Fruit fly (Drosophila melanogaster) whole organism, prepupa: Measurements from ENCODE around the gene CG4069.

Experiments
- Blimp-1 ChIP-seq: fragments of 200-800 bp; sonication (Bioruptor generic); optimal IDR thresholded peaks from 3 replicates; lab custom pipeline; 2017; ENCODE audit warnings: missing biosample characterization, missing genetic modification characterization, mild to moderate bottlenecking, moderate library complexity, missing genetic modification reagents
- CG10631 ChIP-seq: fragments of 200-800 bp; sonication (Bioruptor generic); optimal IDR thresholded peaks from 2 replicates; lab custom pipeline; 2016; ENCODE audit warnings: missing biosample characterization, missing genetic modification characterization
- CG6276 ChIP-seq: fragments of 200-800 bp; sonication (Bioruptor generic); optimal IDR thresholded peaks from 2 replicates; lab custom pipeline; 2017; ENCODE audit warnings: missing biosample characterization, mild to moderate bottlenecking, missing genetic modification characterization
- CG6854 ChIP-seq: fragments of 200-800 bp; sonication (Bioruptor generic); optimal IDR thresholded peaks from 2 replicates; lab custom pipeline; 2017; ENCODE audit warnings: missing biosample characterization, mild to moderate bottlenecking, missing genetic modification characterization
- CG8632 ChIP-seq: fragments of 200-800 bp; sonication (Bioruptor generic); optimal IDR thresholded peaks from 3 replicates; lab custom pipeline; 2016; ENCODE audit warnings: missing biosample characterization, missing genetic modification characterization
- Hr38 ChIP-seq: sonication (Bioruptor generic); optimal IDR thresholded peaks from 2 replicates; lab custom pipeline; 2016; ENCODE audit warnings: missing biosample characterization, missing genetic modification characterization
- dsx ChIP-seq: fragments of 200-800 bp; optimal IDR thresholded peaks from 3 replicates; lab custom pipeline; 2019; ENCODE audit warnings: missing biosample characterization, mild to moderate bottlenecking, missing genetic modification characterization, moderate library complexity; ENCODE audit not compliant: poor library complexity, severe bottlenecking

DNA sequence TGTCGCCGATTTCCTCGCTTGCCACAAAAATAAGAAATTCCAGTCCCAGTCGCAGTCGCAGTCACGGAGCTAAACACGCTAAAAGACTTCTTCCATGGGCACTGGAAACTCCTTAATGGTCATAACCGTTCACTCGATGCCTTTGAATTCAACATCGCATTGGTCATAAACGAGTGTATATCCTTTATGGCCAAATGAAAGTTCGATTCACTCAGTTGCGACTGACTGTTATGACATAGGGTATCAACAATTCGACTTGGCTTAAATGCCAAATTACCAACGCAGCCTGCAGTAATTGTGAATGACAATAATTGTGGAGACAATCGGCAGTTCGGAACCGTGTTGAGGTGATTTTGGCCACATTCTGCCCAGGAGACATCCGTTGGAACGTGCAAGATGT lies 22.2 kb upstream of the CG4069 start:
- TF ChIP-seq CG8632: no peak
- TF ChIP-seq CG10631: no peak
- no peak for TF ChIP-seq Blimp-1 (GFP tag; lab: Kevin White, UChicago)
- no peak for TF ChIP-seq Hr38 (GFP tag; lab: Kevin White, UChicago)
- TF ChIP-seq CG6854: no peak
- no peak for TF ChIP-seq CG6276 (GFP tag; lab: Kevin White, UChicago)
- TF ChIP-seq dsx (GFP tag; lab: Kevin White, UChicago): no peak
